Fruit fly (Drosophila melanogaster): ENCODE results near the gene Cpr64Aa.

dm6 chr3L:4173584-4173983, 35.4 kb downstream of the Cpr64Aa start, which contains the start of gene CG18675:
- TF ChIP-seq kah (GFP tag; optimal IDR thresholded peaks at IDR 0.05) (no peak), sim (GFP tag; IDR thresholded peaks at IDR 0.05) (no peak), vfl (GFP tag; optimal IDR thresholded peaks at IDR 0.05) (no peak), Blimp-1 (GFP tag; optimal IDR thresholded peaks at IDR 0.05) (no peak), pnt (GFP tag; optimal IDR thresholded peaks at IDR 0.05) (no peak), Meics (GFP tag; optimal IDR thresholded peaks at IDR 0.05) (no peak), sr (GFP tag; IDR thresholded peaks at IDR 0.05) (no peak), CG31388 (GFP tag; optimal IDR thresholded peaks at IDR 0.05) (no peak), nmo (GFP tag; optimal IDR thresholded peaks at IDR 0.05) (no peak), unc-4 (GFP tag; IDR thresholded peaks at IDR 0.05; ENCODE audit: partially characterized antibody) (no peak), Taf1 (GFP tag; IDR thresholded peaks at IDR 0.05) (no peak), slbo (GFP tag; IDR thresholded peaks at IDR 0.05) (no peak), her (GFP tag; optimal IDR thresholded peaks at IDR 0.05) (no peak), Opbp (GFP tag; IDR thresholded peaks at IDR 0.05; ENCODE audit: partially characterized antibody) (no peak)

All from whole organism, embryonic.